Worm (Caenorhabditis elegans) whole organism, L4/young adult: ENCODE measurements around the gene F13E9.13.

Experiments used
- W03F9.2 ChIP-seq: fragments of 150-350 bp; optimal IDR thresholded peaks from 2 replicates; lab custom pipeline; 2014; ENCODE audit warnings: missing biosample characterization, missing genetic modification characterization
- dao-5 ChIP-seq: sonication (generic microtip); optimal IDR thresholded peaks from 2 replicates; lab custom pipeline; 2016; ENCODE audit warnings: missing genotype, missing genetic modification characterization, moderate library complexity, missing compliant biosample characterization
- him-1 ChIP-seq: sonication (generic microtip); optimal IDR thresholded peaks from 2 replicates; lab custom pipeline; 2016; ENCODE audit warnings: missing genotype, missing genetic modification reagents, missing genetic modification characterization, missing compliant biosample characterization

DNA sequence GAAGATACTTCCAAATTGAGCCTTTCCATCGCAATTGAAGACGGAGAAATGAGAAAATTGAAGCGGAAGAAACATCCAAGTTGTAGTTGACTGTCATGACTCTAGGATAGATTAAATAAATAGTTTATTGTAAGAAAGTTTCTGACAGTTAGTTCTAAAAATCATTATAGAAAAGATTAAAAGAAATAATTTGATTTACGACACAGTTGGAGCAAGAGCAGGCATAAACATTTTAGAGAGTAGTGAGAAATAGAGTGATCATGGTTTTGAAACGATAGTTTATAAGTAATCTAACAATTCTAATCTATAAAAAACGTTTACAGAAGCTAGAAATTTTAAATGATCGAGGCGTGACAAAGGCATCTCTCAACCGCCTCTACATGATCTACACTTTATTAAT, 49.2 kb upstream of the F13E9.13 start, which contains the start of gene best-15:
- no peak for TF ChIP-seq him-1 (tag; lab: Kevin White, UChicago)
- no peak for TF ChIP-seq W03F9.2 (tag; lab: Kevin White, UChicago)
- no peak for TF ChIP-seq dao-5 (tag; lab: Kevin White, UChicago)
